Fruit fly (Drosophila melanogaster): ENCODE results near the gene CG9399.
A peak's percentile ranks its signal among the peaks of the same experiment; 100 is the strongest.

Gene CG9399

dm6 chr3R:9613124-9613523 is 39.1 kb upstream of the CG9399 start (continued):
- TF ChIP-seq klu (GFP tag; IDR thresholded peaks at IDR 0.05) (0 out of 2 replicates have a peak, but pooled peaks have one; percentile 33), dati (GFP tag; IDR thresholded peaks at IDR 0.05) (no peak), psq (GFP tag; optimal IDR thresholded peaks at IDR 0.05) (no peak), tup (GFP tag; optimal IDR thresholded peaks at IDR 0.05) (peak; percentile 3), CG15269 (tag; optimal IDR thresholded peaks at IDR 0.05) (peak; percentile 64), CG6683 (GFP tag; optimal IDR thresholded peaks at IDR 0.05) (peak; percentile 31), MTF-1 (GFP tag; optimal IDR thresholded peaks at IDR 0.05; ENCODE audit: borderline replicate concordance) (peak; percentile 7), pfk (GFP tag; optimal IDR thresholded peaks at IDR 0.05) (no peak), schlank (tag; optimal IDR thresholded peaks at IDR 0.05) (peak; percentile 7), CG14710 (tag; optimal IDR thresholded peaks at IDR 0.05) (peak; percentile 12), HHEX (GFP tag; optimal IDR thresholded peaks at IDR 0.05) (peak; percentile 62), gfzf (GFP tag; optimal IDR thresholded peaks at IDR 0.05) (no peak), CG8281 (tag; optimal IDR thresholded peaks at IDR 0.05) (no peak), odd (GFP tag; optimal IDR thresholded peaks at IDR 0.05) (no peak), dimm (GFP tag; IDR thresholded peaks at IDR 0.05) (0 out of 2 replicates have a peak, but pooled peaks have one; percentile 13), CG9215 (GFP tag; IDR thresholded peaks at IDR 0.05) (peak; percentile 32; the same call in 1 of the 2 replicates), CG11456 (GFP tag; IDR thresholded peaks at IDR 0.05) (no peak; the same call in 2 of the 3 replicates), CG11695 (GFP tag; IDR thresholded peaks at IDR 0.05) (no peak), pzg (GFP tag; optimal IDR thresholded peaks at IDR 0.05) (no peak), CG6175 (GFP tag; IDR thresholded peaks at IDR 0.05) (no peak), grau (tag; optimal IDR thresholded peaks at IDR 0.05) (peak; percentile 40), az2 (GFP tag; optimal IDR thresholded peaks at IDR 0.05) (peak; percentile 47), corto (GFP tag; optimal IDR thresholded peaks at IDR 0.05) (peak; percentile 66), H15 (GFP tag; IDR thresholded peaks at IDR 0.05) (0 out of 3 replicates have a peak, but pooled peaks have one; percentile 39), amos (GFP tag; IDR thresholded peaks at IDR 0.05; ENCODE audit: partially characterized antibody) (no peak), zf30C (GFP tag; optimal IDR thresholded peaks at IDR 0.05) (no peak), CG9727 (GFP tag; optimal IDR thresholded peaks at IDR 0.05) (peak; percentile 55), eyg (GFP tag; optimal IDR thresholded peaks at IDR 0.05) (peak; percentile 43), crc (GFP tag; optimal IDR thresholded peaks at IDR 0.05) (no peak), CG17328 (GFP tag; IDR thresholded peaks at IDR 0.05) (peak; percentile 65), CG17186 (GFP tag; optimal IDR thresholded peaks at IDR 0.05) (no peak), CG34376 (GFP tag; optimal IDR thresholded peaks at IDR 0.05) (no peak), so (GFP tag; IDR thresholded peaks at IDR 0.05) (0 out of 3 replicates have a peak, but pooled peaks have one; percentile 51), CG5180 (GFP tag; optimal IDR thresholded peaks at IDR 0.05) (peak; percentile 36), CG10267 (tag; optimal IDR thresholded peaks at IDR 0.05) (peak; percentile 41), org-1 (GFP tag; optimal IDR thresholded peaks at IDR 0.05) (peak; percentile 53), luna (GFP tag; optimal IDR thresholded peaks at IDR 0.05) (no peak), lbe (GFP tag; optimal IDR thresholded peaks at IDR 0.05) (peak; percentile 79), jing (GFP tag; optimal IDR thresholded peaks at IDR 0.05) (no peak), CG17361 (GFP tag; IDR thresholded peaks at IDR 0.05) (peak; percentile 48; the same call in 1 of the 3 replicates), CG17568 (GFP tag; optimal IDR thresholded peaks at IDR 0.05) (no peak), bbx (GFP tag; IDR thresholded peaks at IDR 0.05; ENCODE audit: partially characterized antibody) (no peak), CG10565 (GFP tag; optimal IDR thresholded peaks at IDR 0.05) (no peak), CG10274 (GFP tag; optimal IDR thresholded peaks at IDR 0.05) (peak; percentile 14), dysf (GFP tag; IDR thresholded peaks at IDR 0.05) (peak; percentile 80), CG7745 (tag; optimal IDR thresholded peaks at IDR 0.05) (no peak), CG7786 (GFP tag; optimal IDR thresholded peaks at IDR 0.05) (peak; percentile 27), her (GFP tag; optimal IDR thresholded peaks at IDR 0.05) (peak; percentile 12), Trl (optimal IDR thresholded peaks at IDR 0.05) (no peak), Trl (GFP tag; optimal IDR thresholded peaks at IDR 0.05) (peak; percentile 61), Poxn (GFP tag; IDR thresholded peaks at IDR 0.05) (0 out of 2 replicates have a peak, but pooled peaks have one; percentile 8)

All from whole organism, embryonic.